Fruit fly (Drosophila melanogaster) whole organism, pupa: Measurements from ENCODE around the gene CG45060.

ENCODE experiments used
- CG10348 ChIP-seq: fragments of 200-800 bp; sonication (Bioruptor generic); IDR thresholded peaks from 2 replicates; pipeline ENCODE4 v1.3.6; 2022; ENCODE audit warnings: missing biosample characterization, missing genetic modification characterization
- CG12605 ChIP-seq: fragments of 200-800 bp; sonication (Bioruptor generic); IDR thresholded peaks from 2 replicates; pipeline ENCODE4 v1.3.6; 2022; ENCODE audit warnings: missing biosample characterization, missing genetic modification characterization
- CG13204 ChIP-seq: fragments of 200-800 bp; sonication (Bioruptor generic); optimal IDR thresholded peaks from 2 replicates; lab custom pipeline; 2018; ENCODE audit warnings: missing biosample characterization, mild to moderate bottlenecking, missing genetic modification characterization, moderate library complexity
- CG14655 ChIP-seq: fragments of 200-800 bp; sonication (Bioruptor generic); optimal IDR thresholded peaks from 3 replicates; lab custom pipeline; 2017; ENCODE audit warnings: mild to moderate bottlenecking, missing biosample characterization, missing genetic modification reagents, missing genetic modification characterization
- CG15710 ChIP-seq: fragments of 200-800 bp; sonication (Bioruptor generic); optimal IDR thresholded peaks from 2 replicates; lab custom pipeline; 2018; ENCODE audit warnings: missing biosample characterization, mild to moderate bottlenecking, missing genetic modification characterization, moderate library complexity
- CG17806 ChIP-seq: fragments of 200-800 bp; sonication (Bioruptor generic); optimal IDR thresholded peaks from 2 replicates; lab custom pipeline; 2018; ENCODE audit warnings: missing biosample characterization, mild to moderate bottlenecking, missing genetic modification characterization, moderate library complexity
- CG32121 ChIP-seq: fragments of 200-800 bp; sonication (Bioruptor generic); IDR thresholded peaks from 2 replicates; pipeline ENCODE4 v1.3.6; 2022; ENCODE audit warnings: missing biosample characterization, missing genetic modification characterization
- CG34367 ChIP-seq: fragments of 200-800 bp; sonication (Bioruptor generic); optimal IDR thresholded peaks from 2 replicates; lab custom pipeline; 2018; ENCODE audit warnings: missing biosample characterization, mild to moderate bottlenecking, missing genetic modification characterization
- CG4496 ChIP-seq: fragments of 200-800 bp; sonication (Bioruptor generic); IDR thresholded peaks from 3 replicates; pipeline ENCODE4 v1.3.6; 2022; ENCODE audit warnings: missing biosample characterization, missing genetic modification characterization
- CG8159 ChIP-seq: fragments of 200-800 bp; sonication (Bioruptor generic); optimal IDR thresholded peaks from 3 replicates; lab custom pipeline; 2018; ENCODE audit warnings: missing biosample characterization, mild to moderate bottlenecking, missing genetic modification characterization, moderate library complexity
- CG8301 ChIP-seq: fragments of 200-800 bp; sonication (Bioruptor generic); optimal IDR thresholded peaks from 2 replicates; lab custom pipeline; 2018; ENCODE audit warnings: missing biosample characterization, mild to moderate bottlenecking, missing genetic modification characterization
- CG9948 ChIP-seq: fragments of 200-800 bp; sonication (Bioruptor generic); optimal IDR thresholded peaks from 2 replicates; lab custom pipeline; 2018; ENCODE audit warnings: missing biosample characterization, mild to moderate bottlenecking, missing genetic modification characterization, moderate library complexity
- D1 ChIP-seq: fragments of 200-800 bp; sonication (Bioruptor generic); optimal IDR thresholded peaks from 2 replicates; lab custom pipeline; 2018; ENCODE audit warnings: missing biosample characterization, mild to moderate bottlenecking, missing genetic modification characterization, moderate library complexity
- EcR ChIP-seq: fragments of 200-800 bp; sonication (Bioruptor generic); optimal IDR thresholded peaks from 3 replicates; lab custom pipeline; 2019; ENCODE audit warnings: missing biosample characterization, missing genetic modification characterization, mild to moderate bottlenecking, moderate library complexity, missing genetic modification reagents
- Ets98B ChIP-seq: fragments of 200-800 bp; sonication (Bioruptor generic); IDR thresholded peaks from 2 replicates; pipeline ENCODE4 v1.3.6; 2022; ENCODE audit warnings: missing biosample characterization, missing genetic modification characterization
- Pif1A ChIP-seq: fragments of 200-800 bp; sonication (Bioruptor generic); optimal IDR thresholded peaks from 3 replicates; lab custom pipeline; 2016; ENCODE audit warnings: missing biosample characterization, missing genetic modification characterization
- Pif1B ChIP-seq: fragments of 200-800 bp; sonication (Bioruptor generic); optimal IDR thresholded peaks from 3 replicates; lab custom pipeline; 2016; ENCODE audit warnings: missing biosample characterization, missing genetic modification characterization
- Snoo ChIP-seq: fragments of 200-800 bp; sonication (Bioruptor generic); optimal IDR thresholded peaks from 3 replicates; lab custom pipeline; 2017; ENCODE audit warnings: missing biosample characterization, mild to moderate bottlenecking, missing genetic modification characterization, inconsistent platforms
- fd96Ca ChIP-seq: fragments of 200-800 bp; sonication (Bioruptor generic); IDR thresholded peaks from 3 replicates; pipeline ENCODE4 v1.3.6; 2022; ENCODE audit warnings: missing biosample characterization, missing genetic modification characterization
- gl ChIP-seq: fragments of 200-800 bp; sonication (Bioruptor generic); optimal IDR thresholded peaks from 2 replicates; lab custom pipeline; 2018; ENCODE audit warnings: missing biosample characterization, mild to moderate bottlenecking, missing genetic modification characterization
- rn ChIP-seq: fragments of 200-800 bp; sonication (Bioruptor generic); IDR thresholded peaks from 2 replicates; pipeline ENCODE4 v1.3.6; 2022; ENCODE audit warnings: missing biosample characterization, missing genetic modification characterization

Gene CG45060

dm6 chrX:9892834-9893233 is 24.5 kb upstream of the CG45060 start:
- TF ChIP-seq CG34367 (no peak), CG15710 (peak; percentile 14), CG17806 (tag; lab: Kevin White, UChicago) (peak; percentile 16), CG8159 (tag; lab: Kevin White, UChicago) (no peak), CG13204 (GFP tag; lab: Kevin White, UChicago) (no peak), CG8301 (tag; lab: Kevin White, UChicago) (no peak), CG10348 (GFP tag; lab: Robert Waterston, UW) (no peak), gl (tag; lab: Kevin White, UChicago) (no peak), CG14655 (GFP tag; lab: Kevin White, UChicago) (peak; percentile 11), CG9948 (tag; lab: Kevin White, UChicago) (peak; percentile 15), CG32121 (GFP tag; lab: Robert Waterston, UW) (0 out of 2 replicates have a peak, but pooled peaks have one; percentile 15), Pif1A (GFP tag; lab: Kevin White, UChicago) (peak; percentile 62), EcR (GFP tag; lab: Kevin White, UChicago) (no peak), rn (0 out of 2 replicates have a peak, but pooled peaks have one; percentile 18), fd96Ca (GFP tag; lab: Robert Waterston, UW) (0 out of 3 replicates have a peak, but pooled peaks have one; percentile 44), D1 (tag; lab: Kevin White, UChicago) (no peak), Ets98B (peak; percentile 37; the same call in 1 of the 2 replicates), Pif1B (GFP tag; lab: Kevin White, UChicago) (peak; percentile 17), CG4496 (0 out of 3 replicates have a peak, but pooled peaks have one; percentile 53), CG12605 (no peak), Snoo (tag; lab: Kevin White, UChicago) (peak; percentile 50)

- TF ChIP-seq Snoo (tag; lab: Kevin White, UChicago) (no peak), CG13204 (GFP tag; lab: Kevin White, UChicago) (no peak), Ets98B (no peak), gl (tag; lab: Kevin White, UChicago) (no peak), CG8159 (tag; lab: Kevin White, UChicago) (no peak), CG8301 (tag; lab: Kevin White, UChicago) (no peak), EcR (GFP tag; lab: Kevin White, UChicago) (no peak)
- TF ChIP-seq, all 21 proteins: peak for 0
Observed at dm6 chrX:9889686-9890085, 21.3 kb upstream of the CG45060 start.

dm6 chrX:9885363-9885762 is 17.0 kb upstream of the CG45060 start:
- TF ChIP-seq EcR (GFP tag; lab: Kevin White, UChicago) (peak; percentile 46), CG34367 (no peak), D1 (tag; lab: Kevin White, UChicago) (no peak), CG8159 (tag; lab: Kevin White, UChicago) (no peak), CG14655 (GFP tag; lab: Kevin White, UChicago) (no peak), Pif1A (GFP tag; lab: Kevin White, UChicago) (no peak)

dm6 chrX:9884221-9884620 is 15.9 kb upstream of the CG45060 start, which contains the start of gene CG9691:
CG9691 (plus strand) TSS chrX:9884442.
- TF ChIP-seq CG14655 (GFP tag; lab: Kevin White, UChicago) (peak; percentile 28), CG8301 (tag; lab: Kevin White, UChicago) (peak; percentile 5), Pif1B (GFP tag; lab: Kevin White, UChicago) (no peak), CG8159 (tag; lab: Kevin White, UChicago) (peak; percentile 18), gl (tag; lab: Kevin White, UChicago) (no peak), Snoo (tag; lab: Kevin White, UChicago) (no peak), D1 (tag; lab: Kevin White, UChicago) (no peak), fd96Ca (GFP tag; lab: Robert Waterston, UW) (peak; percentile 52; the same call in 1 of the 3 replicates), CG12605 (no peak), CG4496 (peak; percentile 68; the same call in 2 of the 3 replicates), Ets98B (peak; percentile 67), EcR (GFP tag; lab: Kevin White, UChicago) (peak; percentile 58), CG9948 (tag; lab: Kevin White, UChicago) (no peak), Pif1A (GFP tag; lab: Kevin White, UChicago) (peak; percentile 33), CG13204 (GFP tag; lab: Kevin White, UChicago) (peak; percentile 63), CG10348 (GFP tag; lab: Robert Waterston, UW) (no peak), CG15710 (peak; percentile 35), CG32121 (GFP tag; lab: Robert Waterston, UW) (peak; percentile 56), CG17806 (tag; lab: Kevin White, UChicago) (peak; percentile 23), CG34367 (no peak)

dm6 chrX:9882900-9883299 is 14.5 kb upstream of the CG45060 start:
- TF ChIP-seq gl (tag; lab: Kevin White, UChicago) (no peak), CG10348 (GFP tag; lab: Robert Waterston, UW) (no peak), Pif1A (GFP tag; lab: Kevin White, UChicago) (no peak), CG34367 (no peak), Pif1B (GFP tag; lab: Kevin White, UChicago) (no peak), CG14655 (GFP tag; lab: Kevin White, UChicago) (no peak), CG13204 (GFP tag; lab: Kevin White, UChicago) (no peak), EcR (GFP tag; lab: Kevin White, UChicago) (no peak), CG15710 (no peak), CG9948 (tag; lab: Kevin White, UChicago) (no peak), CG17806 (tag; lab: Kevin White, UChicago) (no peak), CG8159 (tag; lab: Kevin White, UChicago) (no peak), fd96Ca (GFP tag; lab: Robert Waterston, UW) (no peak), CG12605 (no peak), D1 (tag; lab: Kevin White, UChicago) (no peak), CG32121 (GFP tag; lab: Robert Waterston, UW) (no peak), rn (no peak), Snoo (tag; lab: Kevin White, UChicago) (no peak)
- TF ChIP-seq, all 21 proteins: peak for 0
